Worm (Caenorhabditis elegans) whole organism, L4 larva: ENCODE data around the gene Y22D7AR.14.
"Not testable (repeated sequence)": the region's sequence is repeated elsewhere in the genome, so short reads cannot be mapped to it uniquely, and the experiment has no call there.

Experiments used
- T20F7.1 ChIP-seq: fragments of 200-800 bp; sonication (Bioruptor generic); optimal IDR thresholded peaks from 2 replicates; lab custom pipeline; 2018; ENCODE audit warnings: mild to moderate bottlenecking, missing genetic modification characterization, missing compliant biosample characterization
- jun-1 ChIP-seq: fragments of 150-350 bp; optimal IDR thresholded peaks from 2 replicates; lab custom pipeline; 2014; ENCODE audit warnings: missing biosample characterization, missing genetic modification reagents, missing genetic modification characterization
- mep-1 ChIP-seq: fragments of 150-350 bp; sonication (generic microtip); optimal IDR thresholded peaks from 3 replicates; lab custom pipeline; 2014; ENCODE audit warnings: missing biosample characterization, missing genetic modification characterization
- pha-4 ChIP-seq, 2 experiments: fragments of 150-350 bp in 1 of 2; fragments of 200-800 bp in 1 of 2; sonication (Bioruptor generic) in 1 of 2; IDR thresholded peaks in 1 of 2; optimal IDR thresholded peaks in 1 of 2; 2 replicates each; pipeline versions ENCODE4 v1.3.6 to Lab custom; 2014 to 2022; ENCODE audit warnings: missing genetic modification characterization in 2 of 2, missing genetic modification reagents in 2 of 2, missing biosample characterization in 1 of 2, missing compliant biosample characterization in 1 of 2
- pqm-1 ChIP-seq: sonication (generic microtip); optimal IDR thresholded peaks from 2 replicates; lab custom pipeline; 2017; ENCODE audit warnings: missing biosample characterization, missing genetic modification characterization
- snpc-4 ChIP-seq: fragments of 150-350 bp; optimal IDR thresholded peaks from 2 replicates; lab custom pipeline; 2014; ENCODE audit warnings: missing biosample characterization, missing genetic modification characterization

DNA sequence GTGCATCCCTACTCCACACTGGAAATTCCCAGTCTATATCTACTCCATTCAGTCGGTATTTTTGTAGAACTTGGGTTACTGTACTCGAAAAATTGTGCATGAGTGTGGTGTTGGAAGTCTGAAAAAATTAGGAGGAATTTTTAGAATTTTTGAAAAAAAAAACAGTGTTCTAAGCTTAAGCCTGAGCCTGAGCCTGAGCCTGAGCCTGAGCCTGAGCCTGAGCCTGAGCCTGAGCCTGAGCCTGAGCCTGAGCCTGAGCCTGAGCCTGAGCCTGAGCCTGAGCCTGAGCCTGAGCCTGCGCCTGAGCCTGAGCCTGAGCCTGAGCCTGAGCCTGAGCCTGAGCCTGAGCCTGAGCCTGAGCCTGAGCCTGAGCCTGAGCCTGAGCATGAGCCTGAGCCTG, 33.5 kb downstream of the Y22D7AR.14 start:
- not testable (repeated sequence) for TF ChIP-seq mep-1 (tag; lab: Kevin White, UChicago); T20F7.1; jun-1; pha-4 (GFP tag; IDR thresholded peaks at IDR 0.05; lab: Robert Waterston, UW); pha-4 (tag; optimal IDR thresholded peaks at IDR 0.05; lab: Kevin White, UChicago); snpc-4 (tag; lab: Kevin White, UChicago); pqm-1
